Fruit fly (Drosophila melanogaster) Kc167 (cell line): Measurements from ENCODE around the gene CG13002.

Source experiments
- Myc ChIP-seq: fragments of >200 bp; optimal IDR thresholded peaks from 2 replicates; lab custom pipeline; 2017; ENCODE audit warnings: missing external identifiers
- Sin3A ChIP-seq: fragments of >200 bp; optimal IDR thresholded peaks from 2 replicates; lab custom pipeline; 2018; ENCODE audit warnings: missing external identifiers
- h ChIP-seq: fragments of >200 bp; optimal IDR thresholded peaks from 3 replicates; lab custom pipeline; 2018; ENCODE audit warnings: missing external identifiers
- insv ChIP-seq: fragments of >200 bp; optimal IDR thresholded peaks from 3 replicates; lab custom pipeline; 2018; ENCODE audit warnings: missing external identifiers
- psq ChIP-seq: fragments of >200 bp; optimal IDR thresholded peaks from 2 replicates; lab custom pipeline; 2017; ENCODE audit warnings: missing external identifiers
- ttk ChIP-seq: sonication (Bioruptor generic); optimal IDR thresholded peaks from 2 replicates; lab custom pipeline; 2017; ENCODE audit warnings: missing external identifiers

- TF ChIP-seq psq (no peak), insv (lab: Kevin White, UChicago) (no peak), h (lab: Kevin White, UChicago) (no peak), Sin3A (lab: Kevin White, UChicago) (no peak), ttk (lab: Kevin White, UChicago) (no peak), Myc (no peak)
Measured at dm6 chrX:16931994-16932819, 42.6 kb downstream of the CG13002 start.
